Worm (Caenorhabditis elegans): Measurements from ENCODE around the gene Y41D4B.24.
A peak's percentile ranks its signal among the peaks of the same experiment; 100 is the strongest.

The Y41D4B.24 gene

ce11 chrIV:1715705-1716104 is 33.7 kb upstream of the Y41D4B.24 start:
- no peak for TF ChIP-seq sea-1 (GFP tag; conservative IDR thresholded peaks at IDR 0.05)

- TF ChIP-seq ceh-36 (tag; optimal IDR thresholded peaks at IDR 0.05), result no peak
- no peak for TF ChIP-seq hnd-1 (tag; optimal IDR thresholded peaks at IDR 0.05)
- no peak for TF ChIP-seq ceh-13 (GFP tag; optimal IDR thresholded peaks at IDR 0.05)
- no peak for TF ChIP-seq F13C5.2 (tag; optimal IDR thresholded peaks at IDR 0.05)
- TF ChIP-seq tbx-11 (GFP tag; IDR thresholded peaks at IDR 0.05), result no peak
- no peak for TF ChIP-seq sea-1 (GFP tag; conservative IDR thresholded peaks at IDR 0.05)
- no peak for TF ChIP-seq scrt-1 (GFP tag; IDR thresholded peaks at IDR 0.05)
- TF ChIP-seq ama-1 (optimal IDR thresholded peaks at IDR 0.05), result no peak
- no peak for TF ChIP-seq ets-7 (tag; optimal IDR thresholded peaks at IDR 0.05)
- TF ChIP-seq hmg-4 (GFP tag; optimal IDR thresholded peaks at IDR 0.05), result no peak
- no peak for TF ChIP-seq tra-4 (tag; optimal IDR thresholded peaks at IDR 0.05)
- no peak for TF ChIP-seq aly-1 (tag; optimal IDR thresholded peaks at IDR 0.05)
- no peak for TF ChIP-seq tbx-37 (GFP tag; conservative IDR thresholded peaks at IDR 0.05)
- TF ChIP-seq hmbx-1 (tag; optimal IDR thresholded peaks at IDR 0.05), result no peak
- TF ChIP-seq B0310.2 (tag; optimal IDR thresholded peaks at IDR 0.05), result no peak
- no peak for TF ChIP-seq pes-1 (GFP tag; IDR thresholded peaks at IDR 0.05)
- TF ChIP-seq flt-1 (GFP tag; IDR thresholded peaks at IDR 0.05), result no peak
These were observed 31.7 kb upstream of the Y41D4B.24 start for ce11 chrIV:1713618-1714017.

ce11 chrIV:1711029-1711489 is 29.1 kb upstream of the Y41D4B.24 start, which contains the start of gene rpi-2:
TSS of gene rpi-2 (plus strand) at chrIV:1711262.
- no peak for TF ChIP-seq ceh-13 (GFP tag; optimal IDR thresholded peaks at IDR 0.05)
- no peak for TF ChIP-seq ama-1 (optimal IDR thresholded peaks at IDR 0.05)
- 0 out of 2 replicates have a peak, but pooled peaks have one; percentile 40 for TF ChIP-seq scrt-1 (GFP tag; IDR thresholded peaks at IDR 0.05)
- peak; percentile 41 for TF ChIP-seq ets-7 (tag; optimal IDR thresholded peaks at IDR 0.05)
- no peak for TF ChIP-seq tbx-11 (GFP tag; IDR thresholded peaks at IDR 0.05)

ce11 chrIV:1710535-1710934 is 28.6 kb upstream of the Y41D4B.24 start:
- TF ChIP-seq hnd-1 (tag; optimal IDR thresholded peaks at IDR 0.05) (no peak), tbx-11 (GFP tag; IDR thresholded peaks at IDR 0.05) (no peak), ets-7 (tag; optimal IDR thresholded peaks at IDR 0.05) (no peak), aly-1 (tag; optimal IDR thresholded peaks at IDR 0.05) (no peak), scrt-1 (GFP tag; IDR thresholded peaks at IDR 0.05) (no peak), flt-1 (GFP tag; IDR thresholded peaks at IDR 0.05) (no peak), pes-1 (GFP tag; IDR thresholded peaks at IDR 0.05) (no peak), tra-4 (tag; optimal IDR thresholded peaks at IDR 0.05) (no peak), tbx-37 (GFP tag; conservative IDR thresholded peaks at IDR 0.05) (no peak), ceh-36 (tag; optimal IDR thresholded peaks at IDR 0.05) (no peak), hmbx-1 (tag; optimal IDR thresholded peaks at IDR 0.05) (no peak), F13C5.2 (tag; optimal IDR thresholded peaks at IDR 0.05) (no peak)

- no peak for TF ChIP-seq ets-7 (tag; optimal IDR thresholded peaks at IDR 0.05)
- TF ChIP-seq hmbx-1 (tag; optimal IDR thresholded peaks at IDR 0.05), result no peak
- TF ChIP-seq tbx-11 (GFP tag; IDR thresholded peaks at IDR 0.05), result no peak
- no peak for TF ChIP-seq ceh-13 (GFP tag; optimal IDR thresholded peaks at IDR 0.05)
These were observed 27.8 kb upstream of the Y41D4B.24 start, which contains the start of the genes pbs-1 and K08D12.3 for ce11 chrIV:1709695-1710315. TSS of gene pbs-1 (minus strand) at chrIV:1709745. TSS of gene K08D12.3 (plus strand) at chrIV:1710265.

ce11 chrIV:1709002-1709401 is 27.0 kb upstream of the Y41D4B.24 start:
- TF ChIP-seq F13C5.2 (tag; optimal IDR thresholded peaks at IDR 0.05), result no peak
- TF ChIP-seq pes-1 (GFP tag; IDR thresholded peaks at IDR 0.05), result no peak
- TF ChIP-seq aly-1 (tag; optimal IDR thresholded peaks at IDR 0.05), result no peak
- no peak for TF ChIP-seq ceh-13 (GFP tag; optimal IDR thresholded peaks at IDR 0.05)
- TF ChIP-seq sea-1 (GFP tag; conservative IDR thresholded peaks at IDR 0.05), result no peak
- no peak for TF ChIP-seq hmbx-1 (tag; optimal IDR thresholded peaks at IDR 0.05)
- no peak for TF ChIP-seq tbx-37 (GFP tag; conservative IDR thresholded peaks at IDR 0.05)
- no peak for TF ChIP-seq ets-7 (tag; optimal IDR thresholded peaks at IDR 0.05)
- no peak for TF ChIP-seq hnd-1 (tag; optimal IDR thresholded peaks at IDR 0.05)
- no peak for TF ChIP-seq tbx-11 (GFP tag; IDR thresholded peaks at IDR 0.05)
- no peak for TF ChIP-seq tra-4 (tag; optimal IDR thresholded peaks at IDR 0.05)
- no peak for TF ChIP-seq B0310.2 (tag; optimal IDR thresholded peaks at IDR 0.05)
- no peak for TF ChIP-seq ama-1 (optimal IDR thresholded peaks at IDR 0.05)
- TF ChIP-seq ceh-36 (tag; optimal IDR thresholded peaks at IDR 0.05), result no peak
- no peak for TF ChIP-seq scrt-1 (GFP tag; IDR thresholded peaks at IDR 0.05)
- TF ChIP-seq hmg-4 (GFP tag; optimal IDR thresholded peaks at IDR 0.05), result no peak
- no peak for TF ChIP-seq flt-1 (GFP tag; IDR thresholded peaks at IDR 0.05)

- TF ChIP-seq ets-7 (tag; optimal IDR thresholded peaks at IDR 0.05) (no peak), B0310.2 (tag; optimal IDR thresholded peaks at IDR 0.05) (no peak), F13C5.2 (tag; optimal IDR thresholded peaks at IDR 0.05) (no peak), scrt-1 (GFP tag; IDR thresholded peaks at IDR 0.05) (no peak), hnd-1 (tag; optimal IDR thresholded peaks at IDR 0.05) (no peak), tra-4 (tag; optimal IDR thresholded peaks at IDR 0.05) (no peak), hmbx-1 (tag; optimal IDR thresholded peaks at IDR 0.05) (no peak), flt-1 (GFP tag; IDR thresholded peaks at IDR 0.05) (no peak), tbx-37 (GFP tag; conservative IDR thresholded peaks at IDR 0.05) (no peak), ceh-13 (GFP tag; optimal IDR thresholded peaks at IDR 0.05) (no peak), ceh-36 (tag; optimal IDR thresholded peaks at IDR 0.05) (no peak), pes-1 (GFP tag; IDR thresholded peaks at IDR 0.05) (no peak), aly-1 (tag; optimal IDR thresholded peaks at IDR 0.05) (no peak), hmg-4 (GFP tag; optimal IDR thresholded peaks at IDR 0.05) (no peak), ama-1 (optimal IDR thresholded peaks at IDR 0.05) (no peak), tbx-11 (GFP tag; IDR thresholded peaks at IDR 0.05) (no peak), sea-1 (GFP tag; conservative IDR thresholded peaks at IDR 0.05) (no peak)
These were observed 26.5 kb upstream of the Y41D4B.24 start for ce11 chrIV:1708426-1708826.

- TF ChIP-seq ceh-36 (tag; optimal IDR thresholded peaks at IDR 0.05) (no peak), ceh-13 (GFP tag; optimal IDR thresholded peaks at IDR 0.05) (no peak), hmbx-1 (tag; optimal IDR thresholded peaks at IDR 0.05) (no peak), sea-1 (GFP tag; conservative IDR thresholded peaks at IDR 0.05) (no peak), aly-1 (tag; optimal IDR thresholded peaks at IDR 0.05) (no peak), hnd-1 (tag; optimal IDR thresholded peaks at IDR 0.05) (no peak), ets-7 (tag; optimal IDR thresholded peaks at IDR 0.05) (no peak), flt-1 (GFP tag; IDR thresholded peaks at IDR 0.05) (no peak), hmg-4 (GFP tag; optimal IDR thresholded peaks at IDR 0.05) (no peak), F13C5.2 (tag; optimal IDR thresholded peaks at IDR 0.05) (no peak), ama-1 (optimal IDR thresholded peaks at IDR 0.05) (no peak), pes-1 (GFP tag; IDR thresholded peaks at IDR 0.05) (no peak), B0310.2 (tag; optimal IDR thresholded peaks at IDR 0.05) (no peak), tbx-11 (GFP tag; IDR thresholded peaks at IDR 0.05) (no peak), scrt-1 (GFP tag; IDR thresholded peaks at IDR 0.05) (no peak), tra-4 (tag; optimal IDR thresholded peaks at IDR 0.05) (no peak), tbx-37 (GFP tag; conservative IDR thresholded peaks at IDR 0.05) (no peak)
These were observed 26.0 kb upstream of the Y41D4B.24 start for ce11 chrIV:1707960-1708359.

All from whole organism, early embryonic.